Fruit fly (Drosophila melanogaster): ENCODE data around the gene Cp15.
A peak's percentile ranks its signal among the peaks of the same experiment; 100 is the strongest.

The Cp15 gene

DNA sequence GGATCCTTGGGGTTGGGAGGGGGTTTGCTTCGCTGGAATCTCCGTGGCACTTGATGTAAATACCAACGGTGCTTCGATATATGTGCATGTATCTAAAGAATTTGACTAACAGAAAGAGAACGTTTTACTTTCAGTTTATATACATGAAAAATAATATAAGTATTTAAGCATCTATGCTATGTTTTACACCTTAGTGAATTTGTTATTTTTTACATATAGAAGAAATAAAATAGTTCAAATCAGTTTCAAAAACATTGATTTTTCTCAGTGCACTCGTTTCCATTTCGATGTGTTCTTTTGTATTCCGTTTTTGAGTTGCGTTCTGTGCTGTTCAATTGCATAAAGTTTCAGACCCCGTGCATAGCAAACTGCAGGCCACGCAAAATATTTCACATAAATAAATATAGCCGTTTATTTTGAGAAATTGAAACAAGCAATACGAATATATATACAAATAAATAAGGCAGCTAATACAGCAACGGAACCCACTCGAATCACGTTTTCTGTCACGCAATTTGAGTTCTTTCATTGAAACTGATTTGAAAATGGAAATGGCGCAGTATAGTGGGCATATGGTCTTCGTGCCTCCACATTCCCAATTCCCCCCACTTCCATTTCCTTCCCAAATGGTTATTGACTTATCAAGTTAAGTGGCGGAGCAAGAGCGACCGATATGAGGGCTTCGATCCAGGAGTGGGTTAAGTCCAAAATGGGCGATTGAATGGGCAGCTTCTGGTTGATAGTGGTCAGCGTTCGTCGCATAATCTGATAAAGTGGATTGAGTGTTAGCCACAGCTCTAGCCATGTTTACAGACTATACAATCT is 45.5 kb upstream of the Cp15 start (continued):
- peak; percentile 4 for TF ChIP-seq CG3281 (GFP tag; optimal IDR thresholded peaks at IDR 0.05)
- TF ChIP-seq Rfx (GFP tag; IDR thresholded peaks at IDR 0.05) = no peak; the same call in 1 of the 2 replicates
- TF ChIP-seq ham (GFP tag; IDR thresholded peaks at IDR 0.05) = no peak
- no peak for TF ChIP-seq dimm (GFP tag; IDR thresholded peaks at IDR 0.05)
- no peak for TF ChIP-seq CG10654 (GFP tag; optimal IDR thresholded peaks at IDR 0.05)
- TF ChIP-seq CG8388 (GFP tag; optimal IDR thresholded peaks at IDR 0.05) = no peak
- no peak for TF ChIP-seq ERR (GFP tag; optimal IDR thresholded peaks at IDR 0.05)
- TF ChIP-seq CG3838 (GFP tag; optimal IDR thresholded peaks at IDR 0.05) = no peak
- no peak for TF ChIP-seq bbx (GFP tag; IDR thresholded peaks at IDR 0.05; ENCODE audit: partially characterized antibody)
- no peak for TF ChIP-seq CG31388 (GFP tag; optimal IDR thresholded peaks at IDR 0.05)
- no peak for TF ChIP-seq Aef1 (GFP tag; IDR thresholded peaks at IDR 0.05)
- TF ChIP-seq CG7372 (GFP tag; IDR thresholded peaks at IDR 0.05) = no peak
- TF ChIP-seq kay (GFP tag; optimal IDR thresholded peaks at IDR 0.05) = no peak
- TF ChIP-seq CG2120 (GFP tag; optimal IDR thresholded peaks at IDR 0.05) = no peak
- no peak for TF ChIP-seq toy (GFP tag; IDR thresholded peaks at IDR 0.05)
- TF ChIP-seq Dad (GFP tag; optimal IDR thresholded peaks at IDR 0.05) = no peak
- TF ChIP-seq aop (GFP tag; IDR thresholded peaks at IDR 0.05) = no peak
- TF ChIP-seq lilli (GFP tag; optimal IDR thresholded peaks at IDR 0.05) = no peak
- TF ChIP-seq org-1 (GFP tag; optimal IDR thresholded peaks at IDR 0.05) = no peak
- TF ChIP-seq CG11247 (GFP tag; IDR thresholded peaks at IDR 0.05) = no peak
- no peak for TF ChIP-seq ato (GFP tag; IDR thresholded peaks at IDR 0.05; ENCODE audit: partially characterized antibody)
- TF ChIP-seq abd-A (tag; optimal IDR thresholded peaks at IDR 0.05) = no peak
- TF ChIP-seq grn (GFP tag; optimal IDR thresholded peaks at IDR 0.05) = peak; percentile 81
- TF ChIP-seq Ets65A (GFP tag) = peak; percentile 50
- no peak for TF ChIP-seq CG7786 (GFP tag; optimal IDR thresholded peaks at IDR 0.05)
- peak; percentile 40 for TF ChIP-seq CG3995 (GFP tag; optimal IDR thresholded peaks at IDR 0.05)
- no peak for TF ChIP-seq zfh2 (GFP tag; optimal IDR thresholded peaks at IDR 0.05)
- peak; percentile 22 for TF ChIP-seq CG10979 (tag; optimal IDR thresholded peaks at IDR 0.05)
- no peak for TF ChIP-seq emc (GFP tag; optimal IDR thresholded peaks at IDR 0.05)
- TF ChIP-seq CG12155 (GFP tag; optimal IDR thresholded peaks at IDR 0.05) = no peak
- TF ChIP-seq gro (GFP tag; optimal IDR thresholded peaks at IDR 0.05) = peak; percentile 39
- TF ChIP-seq gem (tag; optimal IDR thresholded peaks at IDR 0.05) = peak; percentile 9
- no peak for TF ChIP-seq tup (GFP tag; optimal IDR thresholded peaks at IDR 0.05)
- TF ChIP-seq wor (GFP tag; IDR thresholded peaks at IDR 0.05) = no peak
- no peak for TF ChIP-seq nerfin-1 (tag; optimal IDR thresholded peaks at IDR 0.05)
- no peak for TF ChIP-seq CG6272 (GFP tag; IDR thresholded peaks at IDR 0.05)
- TF ChIP-seq CG30431 (GFP tag; optimal IDR thresholded peaks at IDR 0.05) = no peak
- TF ChIP-seq ttk (GFP tag; IDR thresholded peaks at IDR 0.05) = 0 out of 2 replicates have a peak, but pooled peaks have one; percentile 6
- TF ChIP-seq Dek (tag; optimal IDR thresholded peaks at IDR 0.05) = no peak
- TF ChIP-seq Blimp-1 (GFP tag; optimal IDR thresholded peaks at IDR 0.05) = peak; percentile 9
- TF ChIP-seq fd96Cb (tag; optimal IDR thresholded peaks at IDR 0.05) = no peak
- no peak for TF ChIP-seq CG12659 (GFP tag; optimal IDR thresholded peaks at IDR 0.05)
- no peak for TF ChIP-seq cas (GFP tag; IDR thresholded peaks at IDR 0.05)
- no peak; the same call in 1 of the 2 replicates for TF ChIP-seq GATAe (GFP tag; conservative IDR thresholded peaks at IDR 0.05)
- TF ChIP-seq sens-2 (GFP tag; IDR thresholded peaks at IDR 0.05) = 0 out of 2 replicates have a peak, but pooled peaks have one; percentile 42
- no peak for TF ChIP-seq z (GFP tag; IDR thresholded peaks at IDR 0.05)
- peak; percentile 20 for TF ChIP-seq Deaf1 (tag; optimal IDR thresholded peaks at IDR 0.05)
- TF ChIP-seq CG18262 (tag; optimal IDR thresholded peaks at IDR 0.05) = no peak
- no peak for TF ChIP-seq Opbp (GFP tag; IDR thresholded peaks at IDR 0.05; ENCODE audit: partially characterized antibody)
- no peak for TF ChIP-seq ara (GFP tag; IDR thresholded peaks at IDR 0.05)
- TF ChIP-seq MESR4 (GFP tag; optimal IDR thresholded peaks at IDR 0.05) = no peak

All from whole organism, embryonic.